Fruit fly (Drosophila melanogaster): ENCODE measurements around the gene CG13875.
A peak's percentile ranks its signal among the peaks of the same experiment; 100 is the strongest.

Gene CG13875

dm6 chr3L:133806-134325, 45.9 kb upstream of the CG13875 start (continued):
- TF ChIP-seq CG11504 (tag; optimal IDR thresholded peaks at IDR 0.05) (no peak), maf-S (GFP tag; optimal IDR thresholded peaks at IDR 0.05) (no peak), CG1832 (GFP tag; optimal IDR thresholded peaks at IDR 0.05) (no peak), eve (GFP tag; optimal IDR thresholded peaks at IDR 0.05) (peak in 1 of 2 experiments; percentile 29), jumu (GFP tag; optimal IDR thresholded peaks at IDR 0.05) (no peak), CG11398 (GFP tag; optimal IDR thresholded peaks at IDR 0.05) (no peak), CG9727 (GFP tag; optimal IDR thresholded peaks at IDR 0.05) (no peak), CG10654 (GFP tag; optimal IDR thresholded peaks at IDR 0.05) (no peak), Awh (GFP tag; IDR thresholded peaks at IDR 0.05) (peak; percentile 69; the same call in 1 of the 2 replicates), CG10543 (GFP tag; optimal IDR thresholded peaks at IDR 0.05) (peak; percentile 12), abd-A (tag; optimal IDR thresholded peaks at IDR 0.05) (peak; percentile 80), Nf-YA (GFP tag; IDR thresholded peaks at IDR 0.05) (no peak), sug (tag; optimal IDR thresholded peaks at IDR 0.05) (no peak), onecut (GFP tag; IDR thresholded peaks at IDR 0.05) (no peak), sob (GFP tag; IDR thresholded peaks at IDR 0.05) (no peak), Eip74EF (GFP tag; optimal IDR thresholded peaks at IDR 0.05) (peak in 1 of 2 experiments; percentile 71), cg (GFP tag; optimal IDR thresholded peaks at IDR 0.05) (no peak), CG17802 (tag; optimal IDR thresholded peaks at IDR 0.05) (no peak)

dm6 chr3L:134868-135267, 44.9 kb upstream of the CG13875 start:
- TF ChIP-seq CG9215 (GFP tag; IDR thresholded peaks at IDR 0.05), result no peak
- TF ChIP-seq CG18011 (GFP tag; optimal IDR thresholded peaks at IDR 0.05), result no peak
- TF ChIP-seq klu (GFP tag; IDR thresholded peaks at IDR 0.05), result no peak
- no peak for TF ChIP-seq esg (GFP tag; conservative IDR thresholded peaks at IDR 0.05)
- no peak for TF ChIP-seq pzg (GFP tag; optimal IDR thresholded peaks at IDR 0.05)
- no peak for TF ChIP-seq Opbp (GFP tag; IDR thresholded peaks at IDR 0.05; ENCODE audit: partially characterized antibody)
- no peak for TF ChIP-seq H15 (GFP tag; IDR thresholded peaks at IDR 0.05)
- no peak for TF ChIP-seq zfh1 (GFP tag; IDR thresholded peaks at IDR 0.05)
- no peak for TF ChIP-seq Bteb2 (GFP tag; optimal IDR thresholded peaks at IDR 0.05)
- no peak for TF ChIP-seq CG15479 (GFP tag; optimal IDR thresholded peaks at IDR 0.05)
- no peak for TF ChIP-seq row (GFP tag; IDR thresholded peaks at IDR 0.05)

dm6 chr3L:136591-137280, 43.0 kb upstream of the CG13875 start:
- TF ChIP-seq CHES-1-like (GFP tag; optimal IDR thresholded peaks at IDR 0.05) (no peak), CG3995 (GFP tag; optimal IDR thresholded peaks at IDR 0.05) (no peak), CG5180 (GFP tag; optimal IDR thresholded peaks at IDR 0.05) (peak; percentile 85), CG16813 (GFP tag; IDR thresholded peaks at IDR 0.05; ENCODE audit: partially characterized antibody) (no peak), Stat92E (GFP tag; optimal IDR thresholded peaks at IDR 0.05) (no peak), so (GFP tag; IDR thresholded peaks at IDR 0.05) (no peak), Side (GFP tag; optimal IDR thresholded peaks at IDR 0.05) (no peak), CG9876 (GFP tag; optimal IDR thresholded peaks at IDR 0.05) (no peak), gce (GFP tag; IDR thresholded peaks at IDR 0.05) (0 out of 3 replicates have a peak, but pooled peaks have one; percentile 17), CG13424 (tag; optimal IDR thresholded peaks at IDR 0.05) (no peak), Nf-YA (GFP tag; IDR thresholded peaks at IDR 0.05) (0 out of 2 replicates have a peak, but pooled peaks have one; percentile 7), Dad (GFP tag; optimal IDR thresholded peaks at IDR 0.05) (no peak), CG31441 (GFP tag; IDR thresholded peaks at IDR 0.05) (no peak), kah (GFP tag; optimal IDR thresholded peaks at IDR 0.05) (no peak), Doc3 (GFP tag; IDR thresholded peaks at IDR 0.05; ENCODE audit: partially characterized antibody) (no peak), ro (GFP tag; IDR thresholded peaks at IDR 0.05) (no peak), Fer3 (tag; optimal IDR thresholded peaks at IDR 0.05) (no peak), wdn (GFP tag; IDR thresholded peaks at IDR 0.05) (no peak), pan (optimal IDR thresholded peaks at IDR 0.05) (no peak), pan (GFP tag; optimal IDR thresholded peaks at IDR 0.05 in 1 of 2, IDR thresholded peaks at IDR 0.05 in 1 of 2) (no peak), CG2199 (GFP tag; IDR thresholded peaks at IDR 0.05) (no peak)

Measured in whole organism, embryonic.